Worm (Caenorhabditis elegans): ENCODE data around the gene C13A10.2.

ce11 chrII:1385280-1385679 is 27.5 kb upstream of the C13A10.2 start, which contains the start of gene F54D12.7:
- no peak for TF ChIP-seq egl-27 (tag; optimal IDR thresholded peaks at IDR 0.05)
- no peak for TF ChIP-seq nhr-11 (tag; optimal IDR thresholded peaks at IDR 0.05)
- no peak for TF ChIP-seq unc-39 (tag; optimal IDR thresholded peaks at IDR 0.05)
- TF ChIP-seq nhr-25 (tag; optimal IDR thresholded peaks at IDR 0.05) = no peak
- no peak for TF ChIP-seq jun-1 (tag; optimal IDR thresholded peaks at IDR 0.05)
- no peak for TF ChIP-seq tbx-2 (tag; optimal IDR thresholded peaks at IDR 0.05)
- no peak for TF ChIP-seq nhr-12 (tag; optimal IDR thresholded peaks at IDR 0.05)

Measured in whole organism, L3 larva.